Fruit fly (Drosophila melanogaster) whole organism, embryonic: ENCODE measurements around the gene CG42449.

Source experiments
- Abd-B ChIP-seq: fragments of 200-800 bp; sonication (Bioruptor generic); optimal IDR thresholded peaks from 2 replicates; lab custom pipeline; 2018; ENCODE audit warnings: missing biosample characterization, mild to moderate bottlenecking, missing genetic modification characterization, moderate library complexity
- CG1024 ChIP-seq: fragments of 200-800 bp; sonication (Bioruptor generic); IDR thresholded peaks from 2 replicates; pipeline ENCODE4 v1.3.6; 2022; ENCODE audit warnings: missing biosample characterization, missing genetic modification characterization
- CG10274 ChIP-seq: fragments of 200-800 bp; sonication (Bioruptor generic); optimal IDR thresholded peaks from 3 replicates; lab custom pipeline; 2017; ENCODE audit warnings: missing biosample characterization, mild to moderate bottlenecking, missing genetic modification characterization
- CG10979 ChIP-seq: fragments of 200-800 bp; sonication (Bioruptor generic); optimal IDR thresholded peaks from 2 replicates; lab custom pipeline; 2018; ENCODE audit warnings: missing biosample characterization, mild to moderate bottlenecking, missing genetic modification characterization, moderate library complexity
- CG11085 ChIP-seq: fragments of 200-800 bp; sonication (Bioruptor generic); IDR thresholded peaks from 2 replicates; pipeline ENCODE4 v1.3.6; 2022; ENCODE audit warnings: missing biosample characterization, missing genetic modification characterization
- CG12391 ChIP-seq: fragments of 200-800 bp; sonication (Bioruptor generic); optimal IDR thresholded peaks from 3 replicates; lab custom pipeline; 2018; ENCODE audit warnings: missing biosample characterization, mild to moderate bottlenecking, missing genetic modification characterization, moderate library complexity
- CG12769 ChIP-seq: fragments of 200-800 bp; sonication (Bioruptor generic); optimal IDR thresholded peaks from 2 replicates; lab custom pipeline; 2019; ENCODE audit warnings: missing biosample characterization, mild to moderate bottlenecking, missing genetic modification characterization, moderate library complexity
- CG15011 ChIP-seq: fragments of 200-800 bp; sonication (Bioruptor generic); optimal IDR thresholded peaks from 3 replicates; lab custom pipeline; 2018; ENCODE audit warnings: missing biosample characterization, mild to moderate bottlenecking, missing genetic modification characterization
- CG15073 ChIP-seq: fragments of 200-800 bp; sonication (Bioruptor generic); optimal IDR thresholded peaks from 2 replicates; lab custom pipeline; 2016; ENCODE audit warnings: missing biosample characterization, missing genetic modification characterization
- CG1529 ChIP-seq: fragments of 200-800 bp; sonication (Bioruptor generic); optimal IDR thresholded peaks from 3 replicates; lab custom pipeline; 2018; ENCODE audit warnings: missing biosample characterization, missing genetic modification characterization
- CG17361 ChIP-seq: fragments of 200-800 bp; sonication (Bioruptor generic); IDR thresholded peaks from 3 replicates; pipeline ENCODE4 v1.3.6; 2022; ENCODE audit warnings: missing biosample characterization, missing genetic modification characterization
- CG30403 ChIP-seq: fragments of 200-800 bp; sonication (Bioruptor generic); optimal IDR thresholded peaks from 3 replicates; lab custom pipeline; 2016; ENCODE audit warnings: missing biosample characterization, missing genetic modification characterization
- CG31365 ChIP-seq: fragments of 200-800 bp; sonication (Bioruptor generic); optimal IDR thresholded peaks from 2 replicates; lab custom pipeline; 2018; ENCODE audit warnings: missing biosample characterization, mild to moderate bottlenecking, missing genetic modification characterization
- CG3281 ChIP-seq: fragments of 200-800 bp; sonication (Bioruptor generic); optimal IDR thresholded peaks from 3 replicates; lab custom pipeline; 2017; ENCODE audit warnings: missing biosample characterization, mild to moderate bottlenecking, missing genetic modification characterization
- CG3847 ChIP-seq: fragments of 200-800 bp; sonication (Bioruptor generic); IDR thresholded peaks from 2 replicates; pipeline ENCODE4 v1.3.6; 2022; ENCODE audit warnings: missing biosample characterization, missing genetic modification characterization
- CG3995 ChIP-seq: fragments of 200-800 bp; sonication (Bioruptor generic); optimal IDR thresholded peaks from 3 replicates; lab custom pipeline; 2016; ENCODE audit warnings: missing biosample characterization, missing genetic modification characterization
- CG4404 ChIP-seq: fragments of 200-800 bp; sonication (Bioruptor generic); IDR thresholded peaks from 2 replicates; pipeline ENCODE4 v1.3.6; 2022; ENCODE audit warnings: missing biosample characterization, missing genetic modification characterization
- CG6689 ChIP-seq: fragments of 200-800 bp; sonication (Bioruptor generic); IDR thresholded peaks from 2 replicates; pipeline ENCODE4 v1.3.6; 2022; ENCODE audit warnings: missing biosample characterization, missing genetic modification characterization
- CG9215 ChIP-seq: fragments of 200-800 bp; sonication (Bioruptor generic); IDR thresholded peaks from 2 replicates; pipeline ENCODE4 v1.3.6; 2022; ENCODE audit warnings: missing biosample characterization, missing genetic modification characterization
- Camta ChIP-seq: fragments of 200-800 bp; sonication (Bioruptor generic); optimal IDR thresholded peaks from 2 replicates; lab custom pipeline; 2016; ENCODE audit warnings: missing biosample characterization, missing genetic modification characterization
- Chrac-16 ChIP-seq: fragments of 200-800 bp; sonication (Bioruptor generic); optimal IDR thresholded peaks from 3 replicates; lab custom pipeline; 2016; ENCODE audit warnings: missing biosample characterization, missing genetic modification characterization
- Dfd ChIP-seq, 2 experiments: fragments of >200 bp; optimal IDR thresholded peaks; 2 replicates each; lab custom pipeline; 2017; ENCODE audit warnings: missing biosample characterization in 2 of 2, missing genetic modification characterization in 2 of 2
- Dref ChIP-seq: fragments of 200-800 bp; sonication (Bioruptor generic); IDR thresholded peaks from 2 replicates; pipeline ENCODE4 v1.3.6; 2022; ENCODE audit warnings: missing biosample characterization, missing genetic modification characterization
- Drgx ChIP-seq: fragments of 200-800 bp; sonication (Bioruptor generic); IDR thresholded peaks from 2 replicates; pipeline ENCODE4 v1.3.6; 2022; ENCODE audit warnings: missing biosample characterization, missing genetic modification characterization
- ERR ChIP-seq: fragments of 200-800 bp; sonication (Bioruptor generic); optimal IDR thresholded peaks from 2 replicates; lab custom pipeline; 2016; ENCODE audit warnings: missing biosample characterization, missing genetic modification characterization
- Ets65A ChIP-seq: fragments of 200-800 bp; sonication (Bioruptor generic); peaks from one replicate; lab custom pipeline; 2016; ENCODE audit warnings: missing biosample characterization, missing genetic modification characterization
- Fer3 ChIP-seq: fragments of 200-800 bp; sonication (Bioruptor generic); optimal IDR thresholded peaks from 2 replicates; lab custom pipeline; 2018; ENCODE audit warnings: missing biosample characterization, mild to moderate bottlenecking, missing genetic modification characterization, moderate library complexity
- HLHmδ ChIP-seq: fragments of 200-800 bp; sonication (Bioruptor generic); optimal IDR thresholded peaks from 2 replicates; lab custom pipeline; 2018; ENCODE audit warnings: missing biosample characterization, mild to moderate bottlenecking, missing genetic modification characterization, moderate library complexity
- Hr78 ChIP-seq, 2 experiments: fragments of 200-800 bp in 1 of 2; fragments of >200 bp in 1 of 2; sonication (Bioruptor generic) in 1 of 2; optimal IDR thresholded peaks; 2 replicates each; lab custom pipeline; 2017 to 2019; ENCODE audit warnings: missing biosample characterization in 2 of 2, missing genetic modification characterization in 2 of 2, mild to moderate bottlenecking in 1 of 2, moderate library complexity in 1 of 2
- Oli ChIP-seq: fragments of 200-800 bp; sonication (Bioruptor generic); optimal IDR thresholded peaks from 2 replicates; lab custom pipeline; 2018; ENCODE audit warnings: missing biosample characterization, mild to moderate bottlenecking, missing genetic modification characterization, moderate library complexity
- Sin3A ChIP-seq: fragments of >200 bp; optimal IDR thresholded peaks from 2 replicates; lab custom pipeline; 2018
- Vsx1 ChIP-seq: fragments of 200-800 bp; sonication (Bioruptor generic); optimal IDR thresholded peaks from 2 replicates; lab custom pipeline; 2017; ENCODE audit warnings: missing biosample characterization, mild to moderate bottlenecking, missing genetic modification characterization, missing genetic modification reagents
- cas ChIP-seq: fragments of 200-800 bp; sonication (Bioruptor generic); IDR thresholded peaks from 2 replicates; pipeline ENCODE4 v1.3.6; 2022; ENCODE audit warnings: missing biosample characterization, missing genetic modification characterization
- chif ChIP-seq, 2 experiments: fragments of 200-800 bp; sonication (Bioruptor generic); optimal IDR thresholded peaks; 3 replicates each; lab custom pipeline; 2016; ENCODE audit warnings: missing biosample characterization in 2 of 2, missing genetic modification characterization in 2 of 2
- gcm ChIP-seq: fragments of 200-800 bp; sonication (Bioruptor generic); optimal IDR thresholded peaks from 2 replicates; lab custom pipeline; 2019; ENCODE audit warnings: missing biosample characterization, mild to moderate bottlenecking, missing genetic modification characterization, moderate library complexity
- gem ChIP-seq: fragments of 200-800 bp; sonication (Bioruptor generic); optimal IDR thresholded peaks from 2 replicates; lab custom pipeline; 2019; ENCODE audit warnings: missing biosample characterization, mild to moderate bottlenecking, missing genetic modification characterization, moderate library complexity
- h ChIP-seq: fragments of >200 bp; optimal IDR thresholded peaks from 2 replicates; lab custom pipeline; 2017
- hkb ChIP-seq, 2 experiments: fragments of 200-800 bp in 1 of 2; fragments of >200 bp in 1 of 2; sonication (Bioruptor generic) in 1 of 2; IDR thresholded peaks in 1 of 2; optimal IDR thresholded peaks in 1 of 2; 2 replicates each; pipeline versions ENCODE4 v1.3.6 to Lab custom; 2017 to 2022; ENCODE audit warnings: missing biosample characterization in 1 of 2, missing genetic modification characterization in 1 of 2
- jigr1 ChIP-seq: fragments of 200-800 bp; sonication (Bioruptor generic); IDR thresholded peaks from 3 replicates; pipeline ENCODE4 v1.3.6; 2022; ENCODE audit warnings: missing biosample characterization, missing genetic modification characterization
- jing ChIP-seq: fragments of 200-800 bp; sonication (Bioruptor generic); optimal IDR thresholded peaks from 2 replicates; lab custom pipeline; 2018; ENCODE audit warnings: missing biosample characterization, mild to moderate bottlenecking, missing genetic modification characterization
- ken ChIP-seq: fragments of 200-800 bp; sonication (Bioruptor generic); IDR thresholded peaks from 3 replicates; pipeline ENCODE4 v1.3.6; 2022; ENCODE audit warnings: missing biosample characterization, missing genetic modification characterization
- pan ChIP-seq, 4 experiments: fragments of >200 bp in 3 of 4; fragments of 200-800 bp in 1 of 4; sonication (Bioruptor generic) in 1 of 4; optimal IDR thresholded peaks in 3 of 4; IDR thresholded peaks in 1 of 4; 2 replicates each; pipeline versions ENCODE4 v1.3.6 to Lab custom; 2017 to 2022; ENCODE audit warnings: missing biosample characterization in 2 of 4, missing genetic modification characterization in 2 of 4, mixed read lengths in 1 of 4
- pum ChIP-seq: fragments of 200-800 bp; sonication (Bioruptor generic); optimal IDR thresholded peaks from 2 replicates; lab custom pipeline; 2016; ENCODE audit warnings: missing biosample characterization, missing genetic modification characterization
- sens ChIP-seq: fragments of 200-800 bp; sonication (Bioruptor generic); peaks from one replicate; lab custom pipeline; 2016; ENCODE audit warnings: missing biosample characterization, missing genetic modification characterization
- slbo ChIP-seq: fragments of 200-800 bp; sonication (Bioruptor generic); IDR thresholded peaks from 2 replicates; pipeline ENCODE4 v1.3.6; 2022; ENCODE audit warnings: missing biosample characterization, missing genetic modification characterization
- slou ChIP-seq: fragments of 200-800 bp; sonication (Bioruptor generic); optimal IDR thresholded peaks from 3 replicates; lab custom pipeline; 2016; ENCODE audit warnings: missing biosample characterization, missing genetic modification characterization
- vfl ChIP-seq: fragments of 200-800 bp; sonication (Bioruptor generic); optimal IDR thresholded peaks from 2 replicates; lab custom pipeline; 2016; ENCODE audit warnings: missing biosample characterization, missing genetic modification characterization
- vnd ChIP-seq: fragments of 200-800 bp; sonication (Bioruptor generic); IDR thresholded peaks from 3 replicates; pipeline ENCODE4 v1.3.6; 2022; ENCODE audit warnings: missing biosample characterization, missing genetic modification characterization; ENCODE audit not compliant: partially characterized antibody
- wor ChIP-seq: fragments of 200-800 bp; sonication (Bioruptor generic); IDR thresholded peaks from 2 replicates; pipeline ENCODE4 v1.3.6; 2022; ENCODE audit warnings: missing biosample characterization, missing genetic modification characterization
- zfh2 ChIP-seq: fragments of 200-800 bp; sonication (Bioruptor generic); optimal IDR thresholded peaks from 2 replicates; lab custom pipeline; 2016; ENCODE audit warnings: missing biosample characterization, missing genetic modification characterization

Gene CG42449

dm6 chrX:5671537-5672029 is 11.5 kb upstream of the CG42449 start, which contains the start of gene Rab18 (continued):
- TF ChIP-seq CG11085 (GFP tag; lab: Robert Waterston, UW) (peak; percentile 23; the same call in 1 of the 2 replicates), zfh2 (peak; percentile 44), pum (peak; percentile 27), gcm (no peak), CG30403 (peak; percentile 27), wor (GFP tag; lab: Robert Waterston, UW) (no peak), Camta (GFP tag; lab: Kevin White, UChicago) (no peak), jing (GFP tag; lab: Kevin White, UChicago) (no peak), slbo (GFP tag; lab: Robert Waterston, UW) (peak; percentile 77), h (lab: Kevin White, UChicago) (no peak), jigr1 (GFP tag; lab: Robert Waterston, UW) (peak; percentile 49; the same call in 1 of the 3 replicates), Dfd (GFP tag; optimal IDR thresholded peaks at IDR 0.05; lab: Kevin White, UChicago) (no peak), CG1024 (GFP tag; lab: Robert Waterston, UW) (0 out of 2 replicates have a peak, but pooled peaks have one; percentile 23), pan (optimal IDR thresholded peaks at IDR 0.05; lab: Kevin White, UChicago) (no peak), pan (GFP tag; optimal IDR thresholded peaks at IDR 0.05 in 1 of 2, IDR thresholded peaks at IDR 0.05 in 1 of 2) (peak in 1 of 2 experiments; percentile 53), chif (GFP tag; optimal IDR thresholded peaks at IDR 0.05; lab: Kevin White, UChicago) (peak in 1 of 2 experiments; percentile 26), cas (GFP tag; lab: Robert Waterston, UW) (0 out of 2 replicates have a peak, but pooled peaks have one; percentile 26), ERR (no peak), HLHmδ (peak; percentile 14), CG10274 (GFP tag; lab: Kevin White, UChicago) (no peak), CG15073 (GFP tag; lab: Kevin White, UChicago) (no peak), vnd (peak; percentile 35; the same call in 1 of the 3 replicates), CG9215 (GFP tag; lab: Robert Waterston, UW) (peak; percentile 47; the same call in 1 of the 2 replicates), vfl (GFP tag; lab: Kevin White, UChicago) (no peak), Dref (peak; percentile 60), Hr78 (GFP tag; optimal IDR thresholded peaks at IDR 0.05; lab: Kevin White, UChicago) (no peak), Fer3 (tag; lab: Kevin White, UChicago) (no peak), CG3281 (no peak), Ets65A (GFP tag; lab: Kevin White, UChicago) (peak; percentile 94), CG3847 (GFP tag; lab: Robert Waterston, UW) (peak; percentile 67), ken (GFP tag; lab: Robert Waterston, UW) (peak; percentile 49; the same call in 1 of the 3 replicates), CG4404 (GFP tag; lab: Robert Waterston, UW) (peak; percentile 20; the same call in 1 of the 2 replicates), CG1529 (GFP tag; lab: Kevin White, UChicago) (no peak), Vsx1 (GFP tag; lab: Kevin White, UChicago) (no peak), CG12391 (tag; lab: Kevin White, UChicago) (peak; percentile 2), Abd-B (GFP tag; lab: Kevin White, UChicago) (no peak), Oli (tag; lab: Kevin White, UChicago) (no peak), CG10979 (tag; lab: Kevin White, UChicago) (no peak), slou (GFP tag; lab: Kevin White, UChicago) (no peak), CG15011 (GFP tag; lab: Kevin White, UChicago) (no peak), CG3995 (GFP tag; lab: Kevin White, UChicago) (peak; percentile 82), CG6689 (no peak; the same call in 1 of the 2 replicates), CG12769 (tag; lab: Kevin White, UChicago) (no peak), Sin3A (lab: Kevin White, UChicago) (peak; percentile 3), Drgx (no peak), Chrac-16 (GFP tag; lab: Kevin White, UChicago) (peak; percentile 37), CG17361 (GFP tag; lab: Robert Waterston, UW) (peak; percentile 9; the same call in 1 of the 3 replicates), sens (GFP tag; lab: Kevin White, UChicago) (peak; percentile 82), gem (tag; lab: Kevin White, UChicago) (no peak), hkb (optimal IDR thresholded peaks at IDR 0.05; lab: Kevin White, UChicago) (no peak), hkb (GFP tag; IDR thresholded peaks at IDR 0.05; lab: Robert Waterston, UW) (peak; percentile 29; the same call in 1 of the 2 replicates), CG31365 (no peak)
